Worm (Caenorhabditis elegans): ENCODE measurements around the gene alh-1.

- TF ChIP-seq snpc-4 (tag; optimal IDR thresholded peaks at IDR 0.05) (no peak), ztf-11 (tag; optimal IDR thresholded peaks at IDR 0.05) (no peak), ceh-28 (tag; optimal IDR thresholded peaks at IDR 0.05) (no peak), nhr-11 (tag; optimal IDR thresholded peaks at IDR 0.05) (no peak), unc-62 (GFP tag; optimal IDR thresholded peaks at IDR 0.05) (peak; percentile 40), elt-2 (tag; optimal IDR thresholded peaks at IDR 0.05) (no peak), pha-4 (tag; optimal IDR thresholded peaks at IDR 0.05) (no peak)
Measured at ce11 chrIII:5119063-5119462, 41.5 kb downstream of the alh-1 start.

Measured in whole organism, L3 larva.